Worm (Caenorhabditis elegans) whole organism, young adult: ENCODE data around the gene rig-6.

Experiments used
- C17E4.6 ChIP-seq: fragments of 200-800 bp; sonication (Bioruptor generic); IDR thresholded peaks from 2 replicates; pipeline ENCODE4 v1.3.6; 2022; ENCODE audit warnings: missing genetic modification reagents, missing genetic modification characterization, missing compliant biosample characterization
- D2030.7 ChIP-seq: fragments of 200-800 bp; sonication (Bioruptor generic); IDR thresholded peaks from 2 replicates; pipeline ENCODE4 v1.3.6; 2022; ENCODE audit warnings: missing genetic modification reagents, missing genetic modification characterization, missing compliant biosample characterization
- F37B4.10 ChIP-seq: fragments of 200-800 bp; sonication (Bioruptor generic); IDR thresholded peaks from 2 replicates; pipeline ENCODE4 v1.3.6; 2022; ENCODE audit warnings: missing genetic modification characterization, missing compliant biosample characterization
- F57C9.4 ChIP-seq: sonication (generic microtip); optimal IDR thresholded peaks from 2 replicates; lab custom pipeline; 2017; ENCODE audit warnings: mild to moderate bottlenecking, missing genetic modification characterization, missing compliant biosample characterization
- K12H6.12 ChIP-seq: fragments of 200-800 bp; sonication (Bioruptor generic); optimal IDR thresholded peaks from 2 replicates; lab custom pipeline; 2018; ENCODE audit warnings: mild to moderate bottlenecking, missing genetic modification characterization, missing compliant biosample characterization
- akir-1 ChIP-seq: fragments of 200-800 bp; sonication (Bioruptor generic); optimal IDR thresholded peaks from 2 replicates; lab custom pipeline; 2018; ENCODE audit warnings: mild to moderate bottlenecking, missing genetic modification characterization, moderate library complexity, missing compliant biosample characterization
- atf-7 ChIP-seq: sonication (generic microtip); optimal IDR thresholded peaks from 2 replicates; lab custom pipeline; 2017; ENCODE audit warnings: mild to moderate bottlenecking, missing genetic modification characterization, missing compliant biosample characterization
- cebp-2 ChIP-seq: fragments of 200-800 bp; sonication (Bioruptor generic); IDR thresholded peaks from 2 replicates; pipeline ENCODE4 v1.3.6; 2022; ENCODE audit warnings: missing genetic modification characterization, missing compliant biosample characterization
- ceh-27 ChIP-seq: fragments of 200-800 bp; sonication (Bioruptor generic); optimal IDR thresholded peaks from 2 replicates; lab custom pipeline; 2018; ENCODE audit warnings: mild to moderate bottlenecking, missing genetic modification characterization, moderate library complexity, missing compliant biosample characterization
- ceh-40 ChIP-seq: fragments of 200-800 bp; sonication (Bioruptor generic); IDR thresholded peaks from 2 replicates; pipeline ENCODE4 v1.3.6; 2022; ENCODE audit warnings: missing genetic modification characterization, missing compliant biosample characterization
- ceh-79 ChIP-seq: sonication (generic microtip); optimal IDR thresholded peaks from 2 replicates; lab custom pipeline; 2017; ENCODE audit warnings: mild to moderate bottlenecking, missing genetic modification characterization, missing compliant biosample characterization
- dox-1 ChIP-seq: fragments of 200-800 bp; sonication (Bioruptor generic); IDR thresholded peaks from 2 replicates; pipeline ENCODE4 v1.3.6; 2022; ENCODE audit warnings: missing genetic modification reagents, missing genetic modification characterization, missing compliant biosample characterization
- efl-1 ChIP-seq: fragments of 150-350 bp; optimal IDR thresholded peaks from 2 replicates; lab custom pipeline; 2014; ENCODE audit warnings: missing biosample characterization, missing genetic modification reagents, missing genetic modification characterization
- egrh-3 ChIP-seq: fragments of 200-800 bp; sonication (Bioruptor generic); IDR thresholded peaks from 2 replicates; pipeline ENCODE4 v1.3.6; 2022; ENCODE audit warnings: missing genetic modification reagents, missing genetic modification characterization, missing compliant biosample characterization
- ets-4 ChIP-seq: fragments of 200-800 bp; sonication (Bioruptor generic); optimal IDR thresholded peaks from 2 replicates; lab custom pipeline; 2018; ENCODE audit warnings: mild to moderate bottlenecking, missing genetic modification characterization, missing compliant biosample characterization
- fkh-3 ChIP-seq: sonication (generic microtip); optimal IDR thresholded peaks from 2 replicates; lab custom pipeline; 2016; ENCODE audit warnings: mild to moderate bottlenecking, missing genetic modification characterization, missing compliant biosample characterization
- hrde-1 ChIP-seq: sonication (generic microtip); optimal IDR thresholded peaks from 2 replicates; lab custom pipeline; 2016; ENCODE audit warnings: missing genetic modification characterization, mild to moderate bottlenecking, missing compliant biosample characterization, moderate library complexity, missing genotype, missing genetic modification reagents, borderline replicate concordance
- hsf-1 ChIP-seq: fragments of 200-800 bp; sonication (Bioruptor generic); IDR thresholded peaks from 2 replicates; pipeline ENCODE4 v1.3.6; 2022; ENCODE audit warnings: missing genetic modification reagents, missing genetic modification characterization, missing compliant biosample characterization
- let-526 ChIP-seq: fragments of 200-800 bp; sonication (Bioruptor generic); IDR thresholded peaks from 2 replicates; pipeline ENCODE4 v1.3.6; 2022; ENCODE audit warnings: missing genetic modification reagents, missing genetic modification characterization, missing compliant biosample characterization
- let-607 ChIP-seq, 2 experiments: fragments of 200-800 bp in 1 of 2; sonication (Bioruptor generic) in 1 of 2; sonication (generic microtip) in 1 of 2; optimal IDR thresholded peaks; 2 replicates each; lab custom pipeline; 2016 to 2018; ENCODE audit warnings: mild to moderate bottlenecking in 2 of 2, missing compliant biosample characterization in 2 of 2, missing genetic modification characterization in 2 of 2, moderate library complexity in 2 of 2, missing genotype in 1 of 2
- lin-40 ChIP-seq: sonication (generic microtip); optimal IDR thresholded peaks from 2 replicates; lab custom pipeline; 2016; ENCODE audit warnings: missing genetic modification characterization, mild to moderate bottlenecking, missing compliant biosample characterization, missing genotype, missing genetic modification reagents
- lsy-27 ChIP-seq: sonication (generic microtip); optimal IDR thresholded peaks from 2 replicates; lab custom pipeline; 2017; ENCODE audit warnings: missing genetic modification characterization, mild to moderate bottlenecking, missing compliant biosample characterization, antibody characterized with exemption, missing genotype, borderline replicate concordance; ENCODE audit not compliant: insufficient read depth
- madf-10 ChIP-seq: sonication (generic microtip); optimal IDR thresholded peaks from 2 replicates; lab custom pipeline; 2016; ENCODE audit warnings: mild to moderate bottlenecking, missing genetic modification characterization, missing compliant biosample characterization
- madf-6 ChIP-seq: fragments of 200-800 bp; sonication (Bioruptor generic); IDR thresholded peaks from 2 replicates; pipeline ENCODE4 v1.3.6; 2022; ENCODE audit warnings: missing genetic modification reagents, missing genetic modification characterization, missing compliant biosample characterization
- mes-4 ChIP-seq: sonication (generic microtip); optimal IDR thresholded peaks from 2 replicates; lab custom pipeline; 2016; ENCODE audit warnings: missing genotype, missing genetic modification characterization, missing compliant biosample characterization
- nfya-2 ChIP-seq: fragments of 200-800 bp; sonication (Bioruptor generic); IDR thresholded peaks from 2 replicates; pipeline ENCODE4 v1.3.6; 2022; ENCODE audit warnings: missing genetic modification reagents, missing genetic modification characterization, missing compliant biosample characterization
- nhr-80 ChIP-seq: sonication (generic microtip); optimal IDR thresholded peaks from 2 replicates; lab custom pipeline; 2016; ENCODE audit warnings: missing genetic modification characterization, missing compliant biosample characterization
- rpc-1 ChIP-seq, 2 experiments: fragments of 150-350 bp in 1 of 2; sonication (generic microtip) in 1 of 2; optimal IDR thresholded peaks; 2 replicates each; lab custom pipeline; 2014 to 2018; ENCODE audit warnings: missing biosample characterization in 1 of 2, missing genetic modification characterization in 1 of 2, missing genetic modification reagents in 1 of 2, missing genotype in 1 of 2
- sdz-38 ChIP-seq: sonication (generic microtip); optimal IDR thresholded peaks from 2 replicates; lab custom pipeline; 2016; ENCODE audit warnings: missing genotype, missing genetic modification characterization, missing compliant biosample characterization
- snpc-3.4 ChIP-seq: sonication (generic microtip); optimal IDR thresholded peaks from 2 replicates; lab custom pipeline; 2017; ENCODE audit warnings: missing genetic modification characterization, mild to moderate bottlenecking, missing compliant biosample characterization, antibody characterized with exemption, moderate library complexity, missing genotype, missing genetic modification reagents
- tbp1 ChIP-seq: fragments of 200-800 bp; sonication (Bioruptor generic); optimal IDR thresholded peaks from 2 replicates; lab custom pipeline; 2018; ENCODE audit warnings: mild to moderate bottlenecking, missing genetic modification characterization, missing compliant biosample characterization
- unc-130 ChIP-seq: sonication (generic microtip); optimal IDR thresholded peaks from 2 replicates; lab custom pipeline; 2016; ENCODE audit warnings: missing genetic modification reagents, missing genetic modification characterization, missing compliant biosample characterization
- unc-62 ChIP-seq: fragments of 150-350 bp; optimal IDR thresholded peaks from 2 replicates; lab custom pipeline; 2014; ENCODE audit warnings: missing biosample characterization, missing genetic modification reagents, missing genetic modification characterization
- ztf-22 ChIP-seq: fragments of 200-800 bp; sonication (Bioruptor generic); optimal IDR thresholded peaks from 2 replicates; lab custom pipeline; 2018; ENCODE audit warnings: mild to moderate bottlenecking, missing genetic modification characterization, moderate library complexity, missing compliant biosample characterization
- ztf-26 ChIP-seq: sonication (generic microtip); optimal IDR thresholded peaks from 2 replicates; lab custom pipeline; 2017; ENCODE audit warnings: missing genetic modification characterization, missing compliant biosample characterization
- ztf-28 ChIP-seq: fragments of 200-800 bp; sonication (Bioruptor generic); IDR thresholded peaks from 2 replicates; pipeline ENCODE4 v1.3.6; 2022; ENCODE audit warnings: missing genetic modification reagents, missing genetic modification characterization, missing compliant biosample characterization
- ztf-3 ChIP-seq: fragments of 200-800 bp; sonication (Bioruptor generic); optimal IDR thresholded peaks from 2 replicates; lab custom pipeline; 2018; ENCODE audit warnings: mild to moderate bottlenecking, missing genetic modification characterization, missing compliant biosample characterization
- ztf-6 ChIP-seq: fragments of 200-800 bp; sonication (Bioruptor generic); IDR thresholded peaks from 2 replicates; pipeline ENCODE4 v1.3.6; 2022; ENCODE audit warnings: missing genetic modification reagents, missing genetic modification characterization, missing compliant biosample characterization

Gene rig-6

ce11 chrII:4769886-4770285, 42.0 kb downstream of the rig-6 start (continued):
- TF ChIP-seq madf-6 (GFP tag; lab: Robert Waterston, UW) (no peak), lin-40 (tag; lab: Kevin White, UChicago) (no peak), nhr-80 (tag; lab: Kevin White, UChicago) (peak; percentile 87), ztf-22 (peak; percentile 5), ztf-28 (GFP tag; lab: Robert Waterston, UW) (no peak), cebp-2 (GFP tag; lab: Robert Waterston, UW) (no peak), ceh-40 (GFP tag; lab: Robert Waterston, UW) (no peak)

ce11 chrII:4769096-4769495, 42.8 kb downstream of the rig-6 start:
- TF ChIP-seq ceh-79 (tag; lab: Kevin White, UChicago) (no peak), ztf-26 (tag; lab: Kevin White, UChicago) (no peak), atf-7 (tag; lab: Kevin White, UChicago) (peak; percentile 51), let-607 (tag; optimal IDR thresholded peaks at IDR 0.05; lab: Kevin White, UChicago) (peak; percentile 9 to 38), sdz-38 (tag; lab: Kevin White, UChicago) (no peak), hsf-1 (GFP tag; lab: Robert Waterston, UW) (no peak), mes-4 (tag; lab: Kevin White, UChicago) (no peak), fkh-3 (no peak), ceh-27 (GFP tag; lab: Kevin White, UChicago) (no peak), let-526 (GFP tag; lab: Robert Waterston, UW) (no peak), madf-6 (GFP tag; lab: Robert Waterston, UW) (no peak), F57C9.4 (tag; lab: Kevin White, UChicago) (no peak), ets-4 (GFP tag; lab: Kevin White, UChicago) (peak; percentile 76), nhr-80 (tag; lab: Kevin White, UChicago) (peak; percentile 85), unc-62 (peak; percentile 96), K12H6.12 (tag; lab: Kevin White, UChicago) (no peak), snpc-3.4 (no peak), ztf-22 (peak; percentile 54), dox-1 (GFP tag; lab: Robert Waterston, UW) (peak; percentile 26; the same call in 1 of the 2 replicates), ztf-3 (no peak), tbp1 (peak; percentile 34)

DNA sequence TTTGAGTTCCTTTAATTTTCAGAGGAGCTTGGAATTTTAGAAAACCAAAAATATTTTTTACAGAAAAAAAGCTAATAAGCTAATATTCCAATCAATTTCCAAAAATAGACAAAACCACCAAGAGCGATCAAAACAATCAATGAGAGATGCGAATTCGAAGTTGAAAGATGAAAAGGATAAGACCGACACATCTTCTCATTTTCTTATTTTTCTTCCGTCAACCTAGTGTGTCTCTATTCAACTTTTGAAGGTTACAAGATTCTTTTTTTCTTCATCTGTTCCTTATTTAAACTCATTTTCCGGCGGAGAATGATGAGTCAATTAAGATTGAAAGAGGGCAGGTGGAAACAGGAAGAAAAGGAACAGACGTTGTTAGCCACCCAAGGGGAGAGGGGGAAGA, 44.3 kb downstream of the rig-6 start:
- TF ChIP-seq unc-130 (GFP tag; lab: Kevin White, UChicago), result no peak
- TF ChIP-seq F37B4.10 (GFP tag; lab: Robert Waterston, UW), result no peak
- TF ChIP-seq nfya-2 (GFP tag; lab: Robert Waterston, UW), result no peak
- TF ChIP-seq madf-10 (tag; lab: Kevin White, UChicago), result no peak
- no peak for TF ChIP-seq efl-1 (GFP tag; lab: Kevin White, UChicago)
- no peak for TF ChIP-seq cebp-2 (GFP tag; lab: Robert Waterston, UW)
- TF ChIP-seq egrh-3 (GFP tag; lab: Robert Waterston, UW), result no peak
- TF ChIP-seq rpc-1 (optimal IDR thresholded peaks at IDR 0.05; lab: Kevin White, UChicago), result no peak
- TF ChIP-seq rpc-1 (tag; optimal IDR thresholded peaks at IDR 0.05; lab: Kevin White, UChicago), result no peak
- TF ChIP-seq K12H6.12 (tag; lab: Kevin White, UChicago), result no peak
- no peak for TF ChIP-seq D2030.7 (GFP tag; lab: Robert Waterston, UW)
- TF ChIP-seq ztf-28 (GFP tag; lab: Robert Waterston, UW), result no peak
- no peak for TF ChIP-seq C17E4.6 (GFP tag; lab: Robert Waterston, UW)
- no peak for TF ChIP-seq hrde-1
- no peak for TF ChIP-seq ztf-6 (GFP tag; lab: Robert Waterston, UW)
- TF ChIP-seq tbp1, result no peak
- no peak for TF ChIP-seq akir-1 (GFP tag; lab: Kevin White, UChicago)
- no peak for TF ChIP-seq lsy-27 (tag; lab: Kevin White, UChicago)
